Worm (Caenorhabditis elegans): Measurements from ENCODE around the gene gro-1.

ce11 chrIII:5294281-5294680 lies 29.4 kb downstream of the gro-1 start:
- TF ChIP-seq ztf-11 (tag; optimal IDR thresholded peaks at IDR 0.05) (no peak), nhr-12 (tag; optimal IDR thresholded peaks at IDR 0.05) (no peak), fos-1 (tag; optimal IDR thresholded peaks at IDR 0.05) (no peak), ztf-1 (GFP tag; conservative IDR thresholded peaks at IDR 0.05) (no peak), unc-62 (GFP tag; optimal IDR thresholded peaks at IDR 0.05) (no peak), elt-3 (tag; optimal IDR thresholded peaks at IDR 0.05) (no peak), unc-39 (tag; optimal IDR thresholded peaks at IDR 0.05) (no peak), nhr-6 (tag; optimal IDR thresholded peaks at IDR 0.05) (no peak), ceh-82 (tag; optimal IDR thresholded peaks at IDR 0.05) (no peak), aly-2 (tag; optimal IDR thresholded peaks at IDR 0.05) (no peak)

Measured in whole organism, L2 larva.